Worm (Caenorhabditis elegans) whole organism, young adult: ENCODE data around the gene ZK1320.3.
A peak's percentile ranks its signal among the peaks of the same experiment; 100 is the strongest.

Experiments used
- B0261.1 ChIP-seq: sonication (generic microtip); optimal IDR thresholded peaks from 2 replicates; lab custom pipeline; 2016; ENCODE audit warnings: mild to moderate bottlenecking, missing genetic modification characterization, moderate library complexity, missing compliant biosample characterization
- B0336.3 ChIP-seq: fragments of 200-800 bp; sonication (Bioruptor generic); IDR thresholded peaks from 2 replicates; pipeline ENCODE4 v1.3.6; 2022; ENCODE audit warnings: missing genetic modification characterization, missing compliant biosample characterization
- C06A6.2 ChIP-seq: fragments of 200-800 bp; sonication (Bioruptor generic); conservative IDR thresholded peaks from 2 replicates; pipeline ENCODE4 v1.3.6; 2022; ENCODE audit warnings: missing genetic modification characterization, missing compliant biosample characterization
- C17E4.6 ChIP-seq: fragments of 200-800 bp; sonication (Bioruptor generic); IDR thresholded peaks from 2 replicates; pipeline ENCODE4 v1.3.6; 2022; ENCODE audit warnings: missing genetic modification reagents, missing genetic modification characterization, missing compliant biosample characterization
- F10E7.11 ChIP-seq: sonication (generic microtip); optimal IDR thresholded peaks from 2 replicates; lab custom pipeline; 2017; ENCODE audit warnings: mild to moderate bottlenecking, missing genetic modification characterization, moderate library complexity, missing compliant biosample characterization
- F22D6.2 ChIP-seq: sonication (generic microtip); optimal IDR thresholded peaks from 2 replicates; lab custom pipeline; 2016; ENCODE audit warnings: mild to moderate bottlenecking, missing genetic modification characterization, missing compliant biosample characterization
- F57A8.1 ChIP-seq: fragments of 200-800 bp; sonication (Bioruptor generic); optimal IDR thresholded peaks from 2 replicates; lab custom pipeline; 2018; ENCODE audit warnings: mild to moderate bottlenecking, missing genetic modification characterization, moderate library complexity, missing compliant biosample characterization
- K11D2.4 ChIP-seq: fragments of 200-800 bp; sonication (Bioruptor generic); IDR thresholded peaks from 2 replicates; pipeline ENCODE4 v1.3.6; 2022; ENCODE audit warnings: missing genetic modification reagents, missing genetic modification characterization, missing compliant biosample characterization
- T07F8.4 ChIP-seq: sonication (generic microtip); optimal IDR thresholded peaks from 2 replicates; lab custom pipeline; 2016; ENCODE audit warnings: mild to moderate bottlenecking, missing genetic modification characterization, moderate library complexity, missing compliant biosample characterization
- T26A5.8 ChIP-seq: sonication (generic microtip); optimal IDR thresholded peaks from 2 replicates; lab custom pipeline; 2016; ENCODE audit warnings: missing genetic modification characterization, missing compliant biosample characterization
- Y53F4B.3 ChIP-seq: fragments of 200-800 bp; sonication (Bioruptor generic); IDR thresholded peaks from 2 replicates; pipeline ENCODE4 v1.3.6; 2022; ENCODE audit warnings: missing genetic modification reagents, missing genetic modification characterization, missing compliant biosample characterization
- Y67H2A.10 ChIP-seq: fragments of 200-800 bp; sonication (Bioruptor generic); conservative IDR thresholded peaks from 2 replicates; pipeline ENCODE4 v1.3.6; 2022; ENCODE audit warnings: missing genetic modification reagents, missing genetic modification characterization, missing compliant biosample characterization
- ZK185.1 ChIP-seq: sonication (generic microtip); optimal IDR thresholded peaks from 2 replicates; lab custom pipeline; 2016; ENCODE audit warnings: mild to moderate bottlenecking, missing genetic modification characterization, missing compliant biosample characterization; ENCODE audit not compliant: poor library complexity, severe bottlenecking
- akir-1 ChIP-seq: fragments of 200-800 bp; sonication (Bioruptor generic); optimal IDR thresholded peaks from 2 replicates; lab custom pipeline; 2018; ENCODE audit warnings: mild to moderate bottlenecking, missing genetic modification characterization, moderate library complexity, missing compliant biosample characterization
- ama-1 ChIP-seq, 3 experiments: fragments of 150-350 bp in 1 of 3; sonication (generic microtip) in 2 of 3; optimal IDR thresholded peaks; 2 replicates each; lab custom pipeline; 2014 to 2018; ENCODE audit warnings: missing biosample characterization in 2 of 3, missing genetic modification characterization in 2 of 3, missing genetic modification reagents in 2 of 3
- aptf-3 ChIP-seq: fragments of 200-800 bp; sonication (Bioruptor generic); IDR thresholded peaks from 2 replicates; pipeline ENCODE4 v1.3.6; 2022; ENCODE audit warnings: missing genetic modification characterization, missing compliant biosample characterization
- atf-7 ChIP-seq: sonication (generic microtip); optimal IDR thresholded peaks from 2 replicates; lab custom pipeline; 2017; ENCODE audit warnings: mild to moderate bottlenecking, missing genetic modification characterization, missing compliant biosample characterization
- attf-3 ChIP-seq: fragments of 200-800 bp; sonication (Bioruptor generic); conservative IDR thresholded peaks from 2 replicates; pipeline ENCODE4 v1.3.6; 2022; ENCODE audit warnings: missing genetic modification reagents, missing genetic modification characterization, missing compliant biosample characterization
- attf-5 ChIP-seq: fragments of 200-800 bp; sonication (Bioruptor generic); optimal IDR thresholded peaks from 2 replicates; lab custom pipeline; 2018; ENCODE audit warnings: mild to moderate bottlenecking, missing genetic modification characterization, missing compliant biosample characterization
- bed-1 ChIP-seq: fragments of 200-800 bp; sonication (Bioruptor generic); IDR thresholded peaks from 2 replicates; pipeline ENCODE4 v1.3.6; 2022; ENCODE audit warnings: missing genetic modification reagents, missing genetic modification characterization, missing compliant biosample characterization
- ceh-27 ChIP-seq: fragments of 200-800 bp; sonication (Bioruptor generic); optimal IDR thresholded peaks from 2 replicates; lab custom pipeline; 2018; ENCODE audit warnings: mild to moderate bottlenecking, missing genetic modification characterization, moderate library complexity, missing compliant biosample characterization
- ceh-40 ChIP-seq: fragments of 200-800 bp; sonication (Bioruptor generic); IDR thresholded peaks from 2 replicates; pipeline ENCODE4 v1.3.6; 2022; ENCODE audit warnings: missing genetic modification characterization, missing compliant biosample characterization
- die-1 ChIP-seq: sonication (generic microtip); optimal IDR thresholded peaks from 2 replicates; lab custom pipeline; 2016; ENCODE audit warnings: missing genotype, mild to moderate bottlenecking, missing genetic modification characterization, missing compliant biosample characterization
- dox-1 ChIP-seq: fragments of 200-800 bp; sonication (Bioruptor generic); IDR thresholded peaks from 2 replicates; pipeline ENCODE4 v1.3.6; 2022; ENCODE audit warnings: missing genetic modification reagents, missing genetic modification characterization, missing compliant biosample characterization
- egl-44 ChIP-seq: fragments of 200-800 bp; sonication (Bioruptor generic); IDR thresholded peaks from 2 replicates; pipeline ENCODE4 v1.3.6; 2022; ENCODE audit warnings: missing genetic modification reagents, missing genetic modification characterization, missing compliant biosample characterization
- egrh-3 ChIP-seq: fragments of 200-800 bp; sonication (Bioruptor generic); IDR thresholded peaks from 2 replicates; pipeline ENCODE4 v1.3.6; 2022; ENCODE audit warnings: missing genetic modification reagents, missing genetic modification characterization, missing compliant biosample characterization
- hlh-26 ChIP-seq: fragments of 200-800 bp; sonication (Bioruptor generic); conservative IDR thresholded peaks from 2 replicates; pipeline ENCODE4 v1.3.6; 2022; ENCODE audit warnings: missing genetic modification reagents, missing genetic modification characterization, missing compliant biosample characterization
- lag-1 ChIP-seq: fragments of 200-800 bp; sonication (Bioruptor generic); IDR thresholded peaks from 2 replicates; pipeline ENCODE4 v1.3.6; 2022; ENCODE audit warnings: missing genetic modification reagents, missing genetic modification characterization, missing compliant biosample characterization
- lin-26 ChIP-seq: fragments of 200-800 bp; sonication (Bioruptor generic); IDR thresholded peaks from 2 replicates; pipeline ENCODE4 v1.3.6; 2022; ENCODE audit warnings: missing genetic modification reagents, missing genetic modification characterization, missing compliant biosample characterization
- lin-40 ChIP-seq: sonication (generic microtip); optimal IDR thresholded peaks from 2 replicates; lab custom pipeline; 2016; ENCODE audit warnings: missing genetic modification characterization, mild to moderate bottlenecking, missing compliant biosample characterization, missing genotype, missing genetic modification reagents
- lin-54 ChIP-seq: fragments of 200-800 bp; sonication (Bioruptor generic); optimal IDR thresholded peaks from 2 replicates; lab custom pipeline; 2018; ENCODE audit warnings: mild to moderate bottlenecking, missing genetic modification characterization, missing compliant biosample characterization
- lsl-1 ChIP-seq: fragments of 200-800 bp; sonication (Bioruptor generic); optimal IDR thresholded peaks from 2 replicates; lab custom pipeline; 2018; ENCODE audit warnings: mild to moderate bottlenecking, missing genetic modification characterization, moderate library complexity, missing compliant biosample characterization
- madf-10 ChIP-seq: sonication (generic microtip); optimal IDR thresholded peaks from 2 replicates; lab custom pipeline; 2016; ENCODE audit warnings: mild to moderate bottlenecking, missing genetic modification characterization, missing compliant biosample characterization
- madf-6 ChIP-seq: fragments of 200-800 bp; sonication (Bioruptor generic); IDR thresholded peaks from 2 replicates; pipeline ENCODE4 v1.3.6; 2022; ENCODE audit warnings: missing genetic modification reagents, missing genetic modification characterization, missing compliant biosample characterization
- madf-8 ChIP-seq: fragments of 200-800 bp; sonication (Bioruptor generic); conservative IDR thresholded peaks from 2 replicates; pipeline ENCODE4 v1.3.6; 2022; ENCODE audit warnings: missing genetic modification reagents, missing genetic modification characterization, missing compliant biosample characterization
- mes-4 ChIP-seq: sonication (generic microtip); optimal IDR thresholded peaks from 2 replicates; lab custom pipeline; 2016; ENCODE audit warnings: missing genotype, missing genetic modification characterization, missing compliant biosample characterization
- mxl-1 ChIP-seq: sonication (generic microtip); optimal IDR thresholded peaks from 2 replicates; lab custom pipeline; 2016; ENCODE audit warnings: missing genetic modification characterization, missing compliant biosample characterization
- nfya-2 ChIP-seq: fragments of 200-800 bp; sonication (Bioruptor generic); IDR thresholded peaks from 2 replicates; pipeline ENCODE4 v1.3.6; 2022; ENCODE audit warnings: missing genetic modification reagents, missing genetic modification characterization, missing compliant biosample characterization
- nhr-120 ChIP-seq: fragments of 200-800 bp; sonication (Bioruptor generic); IDR thresholded peaks from 2 replicates; pipeline ENCODE4 v1.3.6; 2022; ENCODE audit warnings: missing genetic modification characterization, missing compliant biosample characterization
- pbrm-1 ChIP-seq: fragments of 200-800 bp; sonication (Bioruptor generic); IDR thresholded peaks from 2 replicates; pipeline ENCODE4 v1.3.6; 2022; ENCODE audit warnings: missing genetic modification reagents, missing genetic modification characterization, missing compliant biosample characterization
- rcor-1 ChIP-seq: fragments of 200-800 bp; sonication (Bioruptor generic); IDR thresholded peaks from 2 replicates; pipeline ENCODE4 v1.3.6; 2022; ENCODE audit warnings: missing genetic modification reagents, missing genetic modification characterization, missing compliant biosample characterization
- rec-8 ChIP-seq, 2 experiments: sonication (generic microtip); optimal IDR thresholded peaks; 2 replicates each; lab custom pipeline; 2016; ENCODE audit warnings: mild to moderate bottlenecking in 2 of 2, missing genetic modification characterization in 2 of 2, missing genetic modification reagents in 2 of 2, missing genotype in 2 of 2, missing biosample characterization in 1 of 2, missing compliant biosample characterization in 1 of 2, moderate library complexity in 1 of 2
- rpc-1 ChIP-seq, 2 experiments: fragments of 150-350 bp in 1 of 2; sonication (generic microtip) in 1 of 2; optimal IDR thresholded peaks; 2 replicates each; lab custom pipeline; 2014 to 2018; ENCODE audit warnings: missing biosample characterization in 1 of 2, missing genetic modification characterization in 1 of 2, missing genetic modification reagents in 1 of 2, missing genotype in 1 of 2
- sdz-38 ChIP-seq: sonication (generic microtip); optimal IDR thresholded peaks from 2 replicates; lab custom pipeline; 2016; ENCODE audit warnings: missing genotype, missing genetic modification characterization, missing compliant biosample characterization
- sea-2 ChIP-seq: fragments of 200-800 bp; sonication (Bioruptor generic); IDR thresholded peaks from 2 replicates; pipeline ENCODE4 v1.3.6; 2022; ENCODE audit warnings: missing genetic modification characterization, missing compliant biosample characterization
- snpc-4 ChIP-seq, 5 experiments: fragments of 150-350 bp in 1 of 5; sonication (generic microtip) in 4 of 5; optimal IDR thresholded peaks; 2 replicates each; lab custom pipeline; 2014 to 2018; ENCODE audit warnings: missing genetic modification characterization in 5 of 5, missing biosample characterization in 3 of 5, antibody characterized with exemption in 2 of 5, mild to moderate bottlenecking in 2 of 5, missing compliant biosample characterization in 2 of 5, missing genotype in 2 of 5, moderate library complexity in 2 of 5, missing genetic modification reagents in 1 of 5
- xnd-1 ChIP-seq: sonication (generic microtip); optimal IDR thresholded peaks from 2 replicates; lab custom pipeline; 2016; ENCODE audit warnings: missing genotype, missing genetic modification reagents, missing genetic modification characterization, missing compliant biosample characterization
- ztf-25 ChIP-seq: fragments of 200-800 bp; sonication (Bioruptor generic); IDR thresholded peaks from 2 replicates; pipeline ENCODE4 v1.3.6; 2022; ENCODE audit warnings: missing genetic modification reagents, missing genetic modification characterization, missing compliant biosample characterization

The ZK1320.3 gene

ce11 chrII:9624110-9624695 lies 36.0 kb downstream of the ZK1320.3 start, which contains the start of the genes dnj-20 and ZK1307.8 (continued):
- TF ChIP-seq F57A8.1 (GFP tag; lab: Kevin White, UChicago) (no peak), ama-1 (optimal IDR thresholded peaks at IDR 0.05; lab: Kevin White, UChicago) (no peak), ama-1 (GFP tag; optimal IDR thresholded peaks at IDR 0.05; lab: Kevin White, UChicago) (no peak), B0336.3 (no peak), ceh-40 (GFP tag; lab: Robert Waterston, UW) (no peak), die-1 (tag; lab: Kevin White, UChicago) (no peak), T07F8.4 (no peak), lin-26 (GFP tag; lab: Robert Waterston, UW) (no peak), C06A6.2 (GFP tag; lab: Robert Waterston, UW) (no peak), pbrm-1 (GFP tag; lab: Robert Waterston, UW) (no peak), K11D2.4 (GFP tag; lab: Robert Waterston, UW) (no peak), F22D6.2 (no peak), lin-54 (GFP tag; lab: Kevin White, UChicago) (no peak), xnd-1 (tag; lab: Kevin White, UChicago) (peak; percentile 60), B0261.1 (no peak), nfya-2 (GFP tag; lab: Robert Waterston, UW) (no peak), ZK185.1 (tag; lab: Kevin White, UChicago) (no peak), madf-10 (tag; lab: Kevin White, UChicago) (no peak), rec-8 (tag; optimal IDR thresholded peaks at IDR 0.05; lab: Kevin White, UChicago) (no peak), attf-5 (peak; percentile 1), nhr-120 (GFP tag; lab: Robert Waterston, UW) (no peak), madf-6 (peak; percentile 83), sdz-38 (tag; lab: Kevin White, UChicago) (no peak), T26A5.8 (tag; lab: Kevin White, UChicago) (no peak), sea-2 (GFP tag; lab: Robert Waterston, UW) (no peak), hlh-26 (GFP tag; lab: Robert Waterston, UW) (no peak), snpc-4 (GFP tag; optimal IDR thresholded peaks at IDR 0.05; lab: Kevin White, UChicago) (no peak), snpc-4 (tag; optimal IDR thresholded peaks at IDR 0.05; lab: Kevin White, UChicago) (no peak), bed-1 (no peak), mes-4 (tag; lab: Kevin White, UChicago) (no peak), Y53F4B.3 (GFP tag; lab: Robert Waterston, UW) (no peak), egl-44 (GFP tag; lab: Robert Waterston, UW) (no peak), rpc-1 (optimal IDR thresholded peaks at IDR 0.05; lab: Kevin White, UChicago) (no peak), rpc-1 (tag; optimal IDR thresholded peaks at IDR 0.05; lab: Kevin White, UChicago) (no peak), Y67H2A.10 (GFP tag; lab: Robert Waterston, UW) (no peak), atf-7 (tag; lab: Kevin White, UChicago) (no peak), mxl-1 (tag; lab: Kevin White, UChicago) (no peak), akir-1 (GFP tag; lab: Kevin White, UChicago) (no peak), dox-1 (GFP tag; lab: Robert Waterston, UW) (no peak), aptf-3 (GFP tag; lab: Robert Waterston, UW) (no peak), F10E7.11 (tag; lab: Kevin White, UChicago) (no peak), lag-1 (GFP tag; lab: Robert Waterston, UW) (no peak), lsl-1 (GFP tag; lab: Kevin White, UChicago) (peak; percentile 82), lin-40 (tag; lab: Kevin White, UChicago) (no peak), ceh-27 (GFP tag; lab: Kevin White, UChicago) (no peak), C17E4.6 (GFP tag; lab: Robert Waterston, UW) (no peak), ztf-25 (GFP tag; lab: Robert Waterston, UW) (no peak), egrh-3 (GFP tag; lab: Robert Waterston, UW) (no peak), rcor-1 (GFP tag; lab: Robert Waterston, UW) (no peak), madf-8 (GFP tag; lab: Robert Waterston, UW) (0 out of 2 replicates have a peak, but pooled peaks have one; percentile 12), attf-3 (GFP tag; lab: Robert Waterston, UW) (no peak)
